Worm (Caenorhabditis elegans) whole organism, young adult: ENCODE measurements around the gene Y73B3A.4.
"Not testable (repeated sequence)": the region's sequence is repeated elsewhere in the genome, so short reads cannot be mapped to it uniquely, and the experiment has no call there.

Source experiments
- egl-18 ChIP-seq: fragments of 200-800 bp; sonication (Bioruptor generic); IDR thresholded peaks from 2 replicates; pipeline ENCODE4 v1.3.6; 2022; ENCODE audit warnings: missing genetic modification reagents, missing genetic modification characterization, missing compliant biosample characterization
- pha-4 ChIP-seq: fragments of 150-350 bp; sonication (generic microtip); optimal IDR thresholded peaks from 2 replicates; lab custom pipeline; 2014; ENCODE audit warnings: missing biosample characterization, missing genetic modification reagents, missing genetic modification characterization
- ztf-3 ChIP-seq: fragments of 200-800 bp; sonication (Bioruptor generic); optimal IDR thresholded peaks from 2 replicates; lab custom pipeline; 2018; ENCODE audit warnings: mild to moderate bottlenecking, missing genetic modification characterization, missing compliant biosample characterization

- TF ChIP-seq pha-4; egl-18 (GFP tag; lab: Robert Waterston, UW); ztf-3 (GFP tag; lab: Kevin White, UChicago): not testable (repeated sequence)
These were observed 57.1 kb downstream of the Y73B3A.4 start, which contains the start of gene Y73B3A.20 for ce11 chrX:47484-47883.
